Worm (Caenorhabditis elegans): Measurements from ENCODE around the gene par-4.
A peak's percentile ranks its signal among the peaks of the same experiment; 100 is the strongest.

Gene par-4

ce11 chrV:18086783-18087182 lies 11.7 kb upstream of the par-4 start, which contains the start of gene slr-2 (continued):
- peak; percentile 1 for TF ChIP-seq irx-1 (tag; optimal IDR thresholded peaks at IDR 0.05)
- TF ChIP-seq lin-39 (tag; optimal IDR thresholded peaks at IDR 0.05), result peak; percentile 37
- no peak for TF ChIP-seq fos-1 (tag; optimal IDR thresholded peaks at IDR 0.05)

- TF ChIP-seq alr-1 (tag; optimal IDR thresholded peaks at IDR 0.05; ENCODE audit: borderline replicate concordance) (no peak), nhr-76 (tag; optimal IDR thresholded peaks at IDR 0.05) (no peak), dpl-1 (GFP tag; optimal IDR thresholded peaks at IDR 0.05) (no peak), ztf-4 (tag; optimal IDR thresholded peaks at IDR 0.05) (no peak), efl-1 (optimal IDR thresholded peaks at IDR 0.05) (no peak), efl-1 (GFP tag; optimal IDR thresholded peaks at IDR 0.05 in 1 of 2) (peak in 1 of 2 experiments; percentile 52), efl-3 (GFP tag; optimal IDR thresholded peaks at IDR 0.05) (no peak), nhr-20 (tag; optimal IDR thresholded peaks at IDR 0.05) (no peak)
Observed at ce11 chrV:18091216-18091615, 7.3 kb upstream of the par-4 start.

ce11 chrV:18093941-18094340 lies 4.5 kb upstream of the par-4 start:
- TF ChIP-seq lin-35 (GFP tag; optimal IDR thresholded peaks at IDR 0.05), result no peak
- no peak for TF ChIP-seq fkh-4 (tag; optimal IDR thresholded peaks at IDR 0.05; ENCODE audit: borderline replicate concordance)
- no peak for TF ChIP-seq lin-15B (tag; optimal IDR thresholded peaks at IDR 0.05)
- no peak for TF ChIP-seq unc-86 (tag; optimal IDR thresholded peaks at IDR 0.05)
- TF ChIP-seq ceh-63 (GFP tag; optimal IDR thresholded peaks at IDR 0.05), result no peak
- no peak for TF ChIP-seq hlh-4 (tag; optimal IDR thresholded peaks at IDR 0.05)
- TF ChIP-seq mef-2 (tag; optimal IDR thresholded peaks at IDR 0.05), result no peak
- TF ChIP-seq nhr-77 (tag; optimal IDR thresholded peaks at IDR 0.05), result no peak
- TF ChIP-seq nhr-47 (tag; optimal IDR thresholded peaks at IDR 0.05), result no peak
- no peak for TF ChIP-seq zip-4 (GFP tag; optimal IDR thresholded peaks at IDR 0.05)
- TF ChIP-seq pax-3 (tag; optimal IDR thresholded peaks at IDR 0.05), result no peak
- TF ChIP-seq ceh-8 (GFP tag; optimal IDR thresholded peaks at IDR 0.05), result no peak

ce11 chrV:18106055-18106454 lies 7.6 kb downstream of the par-4 start:
- TF ChIP-seq nhr-28 (tag; optimal IDR thresholded peaks at IDR 0.05) (no peak), unc-62 (GFP tag; optimal IDR thresholded peaks at IDR 0.05) (no peak), nhr-85 (tag) (no peak), nhr-84 (tag; optimal IDR thresholded peaks at IDR 0.05) (no peak), C34B4.2 (tag; optimal IDR thresholded peaks at IDR 0.05) (no peak)

DNA sequence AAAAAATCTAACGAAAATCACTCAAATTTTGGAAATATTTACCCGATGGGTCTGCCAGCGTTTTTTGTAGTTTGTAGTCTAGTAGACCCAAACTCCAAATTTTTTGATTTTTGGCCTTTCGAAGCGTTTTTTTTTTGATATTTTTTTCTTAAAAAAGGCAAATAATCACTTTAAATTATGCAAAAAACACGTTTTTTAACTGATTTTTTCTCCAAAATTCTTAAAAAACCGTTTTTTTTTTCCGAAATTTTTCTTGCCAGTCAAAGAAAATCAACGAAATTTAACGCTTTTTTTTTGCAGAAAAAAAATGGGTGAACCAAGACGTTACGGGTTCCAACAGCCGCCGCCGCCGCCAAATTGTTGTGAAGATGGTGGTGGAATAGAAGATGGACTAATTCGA lies 9.5 kb downstream of the par-4 start, which contains the start of gene Y37H2A.1:
Gene Y37H2A.1, plus strand, starts transcription at position 301 of the 400 bp plus-strand sequence.
- TF ChIP-seq nhr-19 (GFP tag; conservative IDR thresholded peaks at IDR 0.05) (no peak), efl-1 (optimal IDR thresholded peaks at IDR 0.05) (no peak), efl-1 (GFP tag; optimal IDR thresholded peaks at IDR 0.05 in 1 of 2) (peak in 1 of 2 experiments; percentile 65)

DNA sequence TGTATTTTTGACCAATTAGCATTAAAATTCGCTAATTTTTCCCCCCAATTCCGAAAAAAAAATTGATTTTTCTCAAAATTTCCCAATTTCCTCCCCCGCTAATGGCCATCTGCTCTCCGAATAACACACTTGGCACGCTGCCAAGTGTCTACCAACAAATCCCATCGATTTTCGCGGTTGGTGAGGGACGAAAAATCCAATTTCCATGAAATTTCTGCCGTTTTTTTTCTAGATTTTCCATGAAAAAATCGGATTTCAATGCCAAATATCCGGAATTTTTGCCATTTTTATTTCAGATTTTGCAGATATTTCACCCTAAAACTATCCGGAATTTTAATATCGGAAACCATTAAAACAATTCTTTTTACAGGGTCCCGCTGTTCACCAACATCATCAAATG lies 11.0 kb downstream of the par-4 start:
- TF ChIP-seq nhr-28 (tag; optimal IDR thresholded peaks at IDR 0.05) (no peak), nhr-237 (tag; optimal IDR thresholded peaks at IDR 0.05) (no peak), mef-2 (tag; optimal IDR thresholded peaks at IDR 0.05) (no peak), ceh-82 (tag; optimal IDR thresholded peaks at IDR 0.05) (no peak), swsn-7 (tag; optimal IDR thresholded peaks at IDR 0.05) (no peak), ces-1 (GFP tag; optimal IDR thresholded peaks at IDR 0.05) (no peak), xbp-1 (tag; optimal IDR thresholded peaks at IDR 0.05) (no peak), mab-9 (GFP tag; IDR thresholded peaks at IDR 0.05) (no peak), C16A3.4 (tag; optimal IDR thresholded peaks at IDR 0.05) (no peak), elt-2 (tag; optimal IDR thresholded peaks at IDR 0.05) (no peak), alr-1 (tag; optimal IDR thresholded peaks at IDR 0.05; ENCODE audit: borderline replicate concordance) (no peak), lin-39 (tag; optimal IDR thresholded peaks at IDR 0.05) (no peak), ceh-63 (GFP tag; optimal IDR thresholded peaks at IDR 0.05) (no peak), unc-62 (GFP tag; optimal IDR thresholded peaks at IDR 0.05) (no peak), pqm-1 (tag; optimal IDR thresholded peaks at IDR 0.05) (no peak), fkh-8 (tag; optimal IDR thresholded peaks at IDR 0.05) (no peak)
